Worm (Caenorhabditis elegans) whole organism, L1 larva: ENCODE data around the gene pqn-54.

Experiments
- ama-1 ChIP-seq: fragments of 150-350 bp; optimal IDR thresholded peaks from 2 replicates; lab custom pipeline; 2014
- ces-1 ChIP-seq: fragments of 150-350 bp; optimal IDR thresholded peaks from 2 replicates; lab custom pipeline; 2014; ENCODE audit warnings: missing biosample characterization, missing genetic modification reagents, missing genetic modification characterization
- dsc-1 ChIP-seq: sonication (generic microtip); optimal IDR thresholded peaks from 2 replicates; lab custom pipeline; 2016; ENCODE audit warnings: mild to moderate bottlenecking, missing genetic modification characterization, missing compliant biosample characterization
- hpl-2 ChIP-seq: fragments of 150-350 bp; optimal IDR thresholded peaks from 2 replicates; lab custom pipeline; 2014; ENCODE audit warnings: missing biosample characterization, missing genetic modification reagents, missing genetic modification characterization
- mab-9 ChIP-seq: fragments of 200-800 bp; sonication (Bioruptor generic); IDR thresholded peaks from 2 replicates; pipeline ENCODE4 v1.3.6; 2022; ENCODE audit warnings: missing genetic modification reagents, missing genetic modification characterization, missing compliant biosample characterization
- nhr-11 ChIP-seq: fragments of 150-350 bp; optimal IDR thresholded peaks from 2 replicates; lab custom pipeline; 2014; ENCODE audit warnings: missing biosample characterization, missing genetic modification characterization
- nhr-76 ChIP-seq: sonication (generic microtip); optimal IDR thresholded peaks from 2 replicates; lab custom pipeline; 2017; ENCODE audit warnings: missing biosample characterization, missing genetic modification characterization
- nhr-77 ChIP-seq: fragments of 150-350 bp; optimal IDR thresholded peaks from 2 replicates; lab custom pipeline; 2014; ENCODE audit warnings: missing biosample characterization, missing genetic modification characterization
- unc-62 ChIP-seq: fragments of 150-350 bp; optimal IDR thresholded peaks from 2 replicates; lab custom pipeline; 2014; ENCODE audit warnings: missing biosample characterization, missing genetic modification reagents, missing genetic modification characterization

DNA sequence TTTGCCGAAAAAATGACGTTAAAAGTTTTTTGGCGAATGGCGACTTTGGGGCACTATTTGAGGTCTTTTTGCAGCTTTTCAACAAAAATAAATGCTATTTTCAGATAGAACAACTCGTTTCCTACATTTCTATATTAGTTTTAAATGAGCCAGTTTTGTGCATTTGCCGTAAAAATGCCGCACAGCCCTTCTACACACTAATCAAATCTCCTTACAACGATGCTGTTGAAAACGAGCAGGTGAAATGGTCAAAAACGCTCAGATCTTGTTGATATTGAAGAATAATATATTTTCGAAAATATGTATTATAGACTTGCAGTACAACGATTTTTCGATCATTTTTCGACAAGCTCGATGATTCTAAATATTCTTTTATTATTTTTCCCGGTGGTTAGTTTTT, 10.0 kb upstream of the pqn-54 start, which contains the start of gene chil-14:
- TF ChIP-seq ama-1 (no peak), nhr-11 (no peak), dsc-1 (tag; lab: Kevin White, UChicago) (no peak), mab-9 (no peak), nhr-77 (no peak), hpl-2 (GFP tag; lab: Kevin White, UChicago) (no peak), unc-62 (GFP tag; lab: Kevin White, UChicago) (no peak), nhr-76 (no peak), ces-1 (GFP tag; lab: Kevin White, UChicago) (no peak)
